Worm (Caenorhabditis elegans) whole organism, young adult: ENCODE results near the gene str-41.
A peak's percentile ranks its signal among the peaks of the same experiment; 100 is the strongest.

Source experiments
- B0019.2 ChIP-seq: fragments of 200-800 bp; sonication (Bioruptor generic); conservative IDR thresholded peaks from 2 replicates; pipeline ENCODE4 v1.3.6; 2022; ENCODE audit warnings: missing genetic modification reagents, missing genetic modification characterization, missing compliant biosample characterization
- B0261.1 ChIP-seq: sonication (generic microtip); optimal IDR thresholded peaks from 2 replicates; lab custom pipeline; 2016; ENCODE audit warnings: mild to moderate bottlenecking, missing genetic modification characterization, moderate library complexity, missing compliant biosample characterization
- B0336.3 ChIP-seq: fragments of 200-800 bp; sonication (Bioruptor generic); IDR thresholded peaks from 2 replicates; pipeline ENCODE4 v1.3.6; 2022; ENCODE audit warnings: missing genetic modification characterization, missing compliant biosample characterization
- C17E4.6 ChIP-seq: fragments of 200-800 bp; sonication (Bioruptor generic); IDR thresholded peaks from 2 replicates; pipeline ENCODE4 v1.3.6; 2022; ENCODE audit warnings: missing genetic modification reagents, missing genetic modification characterization, missing compliant biosample characterization
- F33H1.4 ChIP-seq: fragments of 200-800 bp; sonication (Bioruptor generic); IDR thresholded peaks from 2 replicates; pipeline ENCODE4 v1.3.6; 2022; ENCODE audit warnings: missing genetic modification reagents, missing genetic modification characterization, missing compliant biosample characterization
- F37B4.10 ChIP-seq: fragments of 200-800 bp; sonication (Bioruptor generic); IDR thresholded peaks from 2 replicates; pipeline ENCODE4 v1.3.6; 2022; ENCODE audit warnings: missing genetic modification characterization, missing compliant biosample characterization
- F39B2.1 ChIP-seq: fragments of 200-800 bp; sonication (Bioruptor generic); IDR thresholded peaks from 2 replicates; pipeline ENCODE4 v1.3.6; 2022; ENCODE audit warnings: missing genetic modification reagents, missing genetic modification characterization, missing compliant biosample characterization
- T26A5.8 ChIP-seq: sonication (generic microtip); optimal IDR thresholded peaks from 2 replicates; lab custom pipeline; 2016; ENCODE audit warnings: missing genetic modification characterization, missing compliant biosample characterization
- Y53F4B.3 ChIP-seq: fragments of 200-800 bp; sonication (Bioruptor generic); IDR thresholded peaks from 2 replicates; pipeline ENCODE4 v1.3.6; 2022; ENCODE audit warnings: missing genetic modification reagents, missing genetic modification characterization, missing compliant biosample characterization
- Y67H2A.10 ChIP-seq: fragments of 200-800 bp; sonication (Bioruptor generic); conservative IDR thresholded peaks from 2 replicates; pipeline ENCODE4 v1.3.6; 2022; ENCODE audit warnings: missing genetic modification reagents, missing genetic modification characterization, missing compliant biosample characterization
- Y95B8A.8 ChIP-seq: fragments of 200-800 bp; sonication (Bioruptor generic); IDR thresholded peaks from 2 replicates; pipeline ENCODE4 v1.3.6; 2022; ENCODE audit warnings: missing genetic modification reagents, missing genetic modification characterization, missing compliant biosample characterization
- akir-1 ChIP-seq: fragments of 200-800 bp; sonication (Bioruptor generic); optimal IDR thresholded peaks from 2 replicates; lab custom pipeline; 2018; ENCODE audit warnings: mild to moderate bottlenecking, missing genetic modification characterization, moderate library complexity, missing compliant biosample characterization
- ama-1 ChIP-seq, 3 experiments: fragments of 150-350 bp in 1 of 3; sonication (generic microtip) in 2 of 3; optimal IDR thresholded peaks; 2 replicates each; lab custom pipeline; 2014 to 2018; ENCODE audit warnings: missing biosample characterization in 2 of 3, missing genetic modification characterization in 2 of 3, missing genetic modification reagents in 2 of 3
- aptf-2 ChIP-seq: fragments of 200-800 bp; sonication (Bioruptor generic); conservative IDR thresholded peaks from 2 replicates; pipeline ENCODE4 v1.3.6; 2022; ENCODE audit warnings: missing genetic modification reagents, missing genetic modification characterization, missing compliant biosample characterization
- atf-7 ChIP-seq: sonication (generic microtip); optimal IDR thresholded peaks from 2 replicates; lab custom pipeline; 2017; ENCODE audit warnings: mild to moderate bottlenecking, missing genetic modification characterization, missing compliant biosample characterization
- bed-2 ChIP-seq: fragments of 200-800 bp; sonication (Bioruptor generic); IDR thresholded peaks from 2 replicates; pipeline ENCODE4 v1.3.6; 2022; ENCODE audit warnings: missing genetic modification reagents, missing genetic modification characterization, missing compliant biosample characterization
- cebp-2 ChIP-seq: fragments of 200-800 bp; sonication (Bioruptor generic); IDR thresholded peaks from 2 replicates; pipeline ENCODE4 v1.3.6; 2022; ENCODE audit warnings: missing genetic modification characterization, missing compliant biosample characterization
- ceh-27 ChIP-seq: fragments of 200-800 bp; sonication (Bioruptor generic); optimal IDR thresholded peaks from 2 replicates; lab custom pipeline; 2018; ENCODE audit warnings: mild to moderate bottlenecking, missing genetic modification characterization, moderate library complexity, missing compliant biosample characterization
- ceh-58 ChIP-seq: fragments of 200-800 bp; sonication (Bioruptor generic); IDR thresholded peaks from 2 replicates; pipeline ENCODE4 v1.3.6; 2022; ENCODE audit warnings: missing genetic modification characterization, missing compliant biosample characterization
- dpl-1 ChIP-seq: fragments of 150-350 bp; optimal IDR thresholded peaks from 2 replicates; lab custom pipeline; 2014; ENCODE audit warnings: missing biosample characterization, missing genetic modification reagents, missing genetic modification characterization
- egl-18 ChIP-seq: fragments of 200-800 bp; sonication (Bioruptor generic); IDR thresholded peaks from 2 replicates; pipeline ENCODE4 v1.3.6; 2022; ENCODE audit warnings: missing genetic modification reagents, missing genetic modification characterization, missing compliant biosample characterization
- egrh-3 ChIP-seq: fragments of 200-800 bp; sonication (Bioruptor generic); IDR thresholded peaks from 2 replicates; pipeline ENCODE4 v1.3.6; 2022; ENCODE audit warnings: missing genetic modification reagents, missing genetic modification characterization, missing compliant biosample characterization
- ets-4 ChIP-seq: fragments of 200-800 bp; sonication (Bioruptor generic); optimal IDR thresholded peaks from 2 replicates; lab custom pipeline; 2018; ENCODE audit warnings: mild to moderate bottlenecking, missing genetic modification characterization, missing compliant biosample characterization
- fkh-3 ChIP-seq: sonication (generic microtip); optimal IDR thresholded peaks from 2 replicates; lab custom pipeline; 2016; ENCODE audit warnings: mild to moderate bottlenecking, missing genetic modification characterization, missing compliant biosample characterization
- him-1 ChIP-seq: sonication (generic microtip); optimal IDR thresholded peaks from 2 replicates; lab custom pipeline; 2016; ENCODE audit warnings: missing genotype, missing genetic modification reagents, missing genetic modification characterization, missing compliant biosample characterization
- hlh-12 ChIP-seq: sonication (generic microtip); optimal IDR thresholded peaks from 2 replicates; lab custom pipeline; 2016; ENCODE audit warnings: missing genetic modification characterization, missing compliant biosample characterization
- hmg-1.2 ChIP-seq: fragments of 200-800 bp; sonication (Bioruptor generic); IDR thresholded peaks from 2 replicates; pipeline ENCODE4 v1.3.6; 2022; ENCODE audit warnings: missing genetic modification reagents, missing genetic modification characterization, missing compliant biosample characterization
- lag-1 ChIP-seq: fragments of 200-800 bp; sonication (Bioruptor generic); IDR thresholded peaks from 2 replicates; pipeline ENCODE4 v1.3.6; 2022; ENCODE audit warnings: missing genetic modification reagents, missing genetic modification characterization, missing compliant biosample characterization
- let-526 ChIP-seq: fragments of 200-800 bp; sonication (Bioruptor generic); IDR thresholded peaks from 2 replicates; pipeline ENCODE4 v1.3.6; 2022; ENCODE audit warnings: missing genetic modification reagents, missing genetic modification characterization, missing compliant biosample characterization
- lin-26 ChIP-seq: fragments of 200-800 bp; sonication (Bioruptor generic); IDR thresholded peaks from 2 replicates; pipeline ENCODE4 v1.3.6; 2022; ENCODE audit warnings: missing genetic modification reagents, missing genetic modification characterization, missing compliant biosample characterization
- lir-1 ChIP-seq: fragments of 200-800 bp; sonication (Bioruptor generic); conservative IDR thresholded peaks from 2 replicates; pipeline ENCODE4 v1.3.6; 2022; ENCODE audit warnings: missing genetic modification reagents, missing genetic modification characterization, missing compliant biosample characterization
- lsy-27 ChIP-seq: sonication (generic microtip); optimal IDR thresholded peaks from 2 replicates; lab custom pipeline; 2017; ENCODE audit warnings: missing genetic modification characterization, mild to moderate bottlenecking, missing compliant biosample characterization, antibody characterized with exemption, missing genotype, borderline replicate concordance; ENCODE audit not compliant: insufficient read depth
- madf-10 ChIP-seq: sonication (generic microtip); optimal IDR thresholded peaks from 2 replicates; lab custom pipeline; 2016; ENCODE audit warnings: mild to moderate bottlenecking, missing genetic modification characterization, missing compliant biosample characterization
- madf-6 ChIP-seq: fragments of 200-800 bp; sonication (Bioruptor generic); IDR thresholded peaks from 2 replicates; pipeline ENCODE4 v1.3.6; 2022; ENCODE audit warnings: missing genetic modification reagents, missing genetic modification characterization, missing compliant biosample characterization
- mel-28 ChIP-seq: sonication (generic microtip); optimal IDR thresholded peaks from 2 replicates; lab custom pipeline; 2016; ENCODE audit warnings: borderline replicate concordance, mild to moderate bottlenecking, missing genetic modification characterization, missing compliant biosample characterization
- nhr-179 ChIP-seq: sonication (generic microtip); optimal IDR thresholded peaks from 2 replicates; lab custom pipeline; 2016; ENCODE audit warnings: mild to moderate bottlenecking, missing genetic modification characterization, missing compliant biosample characterization
- nhr-27 ChIP-seq: fragments of 200-800 bp; sonication (Bioruptor generic); optimal IDR thresholded peaks from 2 replicates; lab custom pipeline; 2018; ENCODE audit warnings: mild to moderate bottlenecking, missing genetic modification characterization, moderate library complexity, missing compliant biosample characterization
- nhr-80 ChIP-seq: sonication (generic microtip); optimal IDR thresholded peaks from 2 replicates; lab custom pipeline; 2016; ENCODE audit warnings: missing genetic modification characterization, missing compliant biosample characterization
- rcor-1 ChIP-seq: fragments of 200-800 bp; sonication (Bioruptor generic); IDR thresholded peaks from 2 replicates; pipeline ENCODE4 v1.3.6; 2022; ENCODE audit warnings: missing genetic modification reagents, missing genetic modification characterization, missing compliant biosample characterization
- rec-8 ChIP-seq, 2 experiments: sonication (generic microtip); optimal IDR thresholded peaks; 2 replicates each; lab custom pipeline; 2016; ENCODE audit warnings: mild to moderate bottlenecking in 2 of 2, missing genetic modification characterization in 2 of 2, missing genetic modification reagents in 2 of 2, missing genotype in 2 of 2, missing biosample characterization in 1 of 2, missing compliant biosample characterization in 1 of 2, moderate library complexity in 1 of 2
- repo-1 ChIP-seq: sonication (generic microtip); optimal IDR thresholded peaks from 2 replicates; lab custom pipeline; 2017; ENCODE audit warnings: mild to moderate bottlenecking, missing genetic modification characterization, missing compliant biosample characterization
- somi-1 ChIP-seq: fragments of 200-800 bp; sonication (Bioruptor generic); optimal IDR thresholded peaks from 2 replicates; lab custom pipeline; 2018; ENCODE audit warnings: mild to moderate bottlenecking, missing genetic modification characterization, missing compliant biosample characterization
- tbp1 ChIP-seq: fragments of 200-800 bp; sonication (Bioruptor generic); optimal IDR thresholded peaks from 2 replicates; lab custom pipeline; 2018; ENCODE audit warnings: mild to moderate bottlenecking, missing genetic modification characterization, missing compliant biosample characterization
- unc-62 ChIP-seq: fragments of 150-350 bp; optimal IDR thresholded peaks from 2 replicates; lab custom pipeline; 2014; ENCODE audit warnings: missing biosample characterization, missing genetic modification reagents, missing genetic modification characterization
- xnd-1 ChIP-seq: sonication (generic microtip); optimal IDR thresholded peaks from 2 replicates; lab custom pipeline; 2016; ENCODE audit warnings: missing genotype, missing genetic modification reagents, missing genetic modification characterization, missing compliant biosample characterization
- ztf-22 ChIP-seq: fragments of 200-800 bp; sonication (Bioruptor generic); optimal IDR thresholded peaks from 2 replicates; lab custom pipeline; 2018; ENCODE audit warnings: mild to moderate bottlenecking, missing genetic modification characterization, moderate library complexity, missing compliant biosample characterization
- ztf-26 ChIP-seq: sonication (generic microtip); optimal IDR thresholded peaks from 2 replicates; lab custom pipeline; 2017; ENCODE audit warnings: missing genetic modification characterization, missing compliant biosample characterization
- ztf-3 ChIP-seq: fragments of 200-800 bp; sonication (Bioruptor generic); optimal IDR thresholded peaks from 2 replicates; lab custom pipeline; 2018; ENCODE audit warnings: mild to moderate bottlenecking, missing genetic modification characterization, missing compliant biosample characterization

Gene str-41

ce11 chrV:7432441-7433146 lies 20.8 kb downstream of the str-41 start (continued):
- TF ChIP-seq nhr-80 (tag; lab: Kevin White, UChicago) (peak; percentile 58), nhr-179 (no peak), unc-62 (GFP tag; lab: Kevin White, UChicago) (no peak), bed-2 (no peak), Y67H2A.10 (GFP tag; lab: Robert Waterston, UW) (no peak), egl-18 (no peak), tbp1 (GFP tag; lab: Kevin White, UChicago) (peak; percentile 38), Y53F4B.3 (GFP tag; lab: Robert Waterston, UW) (no peak), ama-1 (optimal IDR thresholded peaks at IDR 0.05; lab: Kevin White, UChicago) (peak; percentile 88), ama-1 (GFP tag; optimal IDR thresholded peaks at IDR 0.05; lab: Kevin White, UChicago) (no peak), lir-1 (GFP tag; lab: Robert Waterston, UW) (no peak), lag-1 (GFP tag; lab: Robert Waterston, UW) (no peak), ztf-22 (GFP tag; lab: Kevin White, UChicago) (peak; percentile 63), rcor-1 (no peak), egrh-3 (GFP tag; lab: Robert Waterston, UW) (no peak), F33H1.4 (GFP tag; lab: Robert Waterston, UW) (no peak), mel-28 (no peak), madf-10 (tag; lab: Kevin White, UChicago) (peak; percentile 82), ceh-27 (GFP tag; lab: Kevin White, UChicago) (peak; percentile 9), Y95B8A.8 (GFP tag; lab: Robert Waterston, UW) (peak; percentile 63; the same call in 1 of the 2 replicates), B0019.2 (GFP tag; lab: Robert Waterston, UW) (no peak), B0261.1 (no peak), nhr-27 (tag; lab: Kevin White, UChicago) (peak; percentile 33), lsy-27 (tag; lab: Kevin White, UChicago) (no peak), B0336.3 (peak; percentile 67), aptf-2 (GFP tag; lab: Robert Waterston, UW) (no peak), F37B4.10 (GFP tag; lab: Robert Waterston, UW) (no peak), lin-26 (no peak; the same call in 1 of the 2 replicates), madf-6 (GFP tag; lab: Robert Waterston, UW) (peak; percentile 22; the same call in 1 of the 2 replicates), dpl-1 (GFP tag; lab: Kevin White, UChicago) (no peak), T26A5.8 (tag; lab: Kevin White, UChicago) (no peak), F39B2.1 (GFP tag; lab: Robert Waterston, UW) (no peak), ztf-26 (tag; lab: Kevin White, UChicago) (peak; percentile 40), ets-4 (GFP tag; lab: Kevin White, UChicago) (peak; percentile 63), ceh-58 (no peak), hlh-12 (tag; lab: Kevin White, UChicago) (no peak), atf-7 (tag; lab: Kevin White, UChicago) (peak; percentile 39), him-1 (tag; lab: Kevin White, UChicago) (no peak), somi-1 (GFP tag; lab: Kevin White, UChicago) (no peak), hmg-1.2 (GFP tag; lab: Robert Waterston, UW) (peak; percentile 18; the same call in 1 of the 2 replicates), fkh-3 (tag; lab: Kevin White, UChicago) (peak; percentile 1), ztf-3 (GFP tag; lab: Kevin White, UChicago) (peak; percentile 22), let-526 (GFP tag; lab: Robert Waterston, UW) (no peak), akir-1 (GFP tag; lab: Kevin White, UChicago) (no peak), rec-8 (tag; optimal IDR thresholded peaks at IDR 0.05; lab: Kevin White, UChicago) (no peak), C17E4.6 (GFP tag; lab: Robert Waterston, UW) (no peak), xnd-1 (tag; lab: Kevin White, UChicago) (no peak), cebp-2 (GFP tag; lab: Robert Waterston, UW) (no peak), repo-1 (tag; lab: Kevin White, UChicago) (peak; percentile 78)
